Worm (Caenorhabditis elegans) whole organism, late embryonic: ENCODE measurements around the gene hira-1.
A peak's percentile ranks its signal among the peaks of the same experiment; 100 is the strongest.

Experiments used
- K09A11.1 ChIP-seq: sonication (generic microtip); optimal IDR thresholded peaks from 2 replicates; lab custom pipeline; 2017; ENCODE audit warnings: antibody characterized with exemption, mild to moderate bottlenecking, missing genetic modification characterization, missing compliant biosample characterization; ENCODE audit not compliant: insufficient read depth
- Y22D7AL.16 ChIP-seq: sonication (generic microtip); optimal IDR thresholded peaks from 2 replicates; lab custom pipeline; 2016; ENCODE audit warnings: missing genetic modification characterization, missing compliant biosample characterization
- ama-1 ChIP-seq: fragments of 150-350 bp; optimal IDR thresholded peaks from 2 replicates; lab custom pipeline; 2014
- elt-2 ChIP-seq: sonication (generic microtip); optimal IDR thresholded peaks from 2 replicates; lab custom pipeline; 2016; ENCODE audit warnings: missing genetic modification reagents, missing genetic modification characterization, missing compliant biosample characterization
- fkh-10 ChIP-seq: fragments of 150-350 bp; optimal IDR thresholded peaks from 2 replicates; lab custom pipeline; 2014; ENCODE audit warnings: missing biosample characterization, missing genetic modification reagents, missing genetic modification characterization
- hlh-8 ChIP-seq: sonication (generic microtip); optimal IDR thresholded peaks from 2 replicates; lab custom pipeline; 2016; ENCODE audit warnings: missing genotype, missing genetic modification characterization, missing compliant biosample characterization
- nfya-1 ChIP-seq: sonication (generic microtip); optimal IDR thresholded peaks from 2 replicates; lab custom pipeline; 2017; ENCODE audit warnings: missing genetic modification characterization, mild to moderate bottlenecking, missing compliant biosample characterization, antibody characterized with exemption, moderate library complexity
- nhr-11 ChIP-seq: fragments of 150-350 bp; optimal IDR thresholded peaks from 2 replicates; lab custom pipeline; 2014; ENCODE audit warnings: missing biosample characterization, missing genetic modification characterization
- pat-9 ChIP-seq: fragments of 200-800 bp; sonication (Bioruptor generic); optimal IDR thresholded peaks from 2 replicates; lab custom pipeline; 2018; ENCODE audit warnings: mild to moderate bottlenecking, missing genetic modification characterization, moderate library complexity, missing compliant biosample characterization
- pha-4 ChIP-seq: fragments of 150-350 bp; optimal IDR thresholded peaks from 2 replicates; lab custom pipeline; 2018; ENCODE audit warnings: missing biosample characterization, missing genetic modification reagents, missing genetic modification characterization
- pqm-1 ChIP-seq: sonication (generic microtip); optimal IDR thresholded peaks from 2 replicates; lab custom pipeline; 2016; ENCODE audit warnings: missing genetic modification characterization, missing compliant biosample characterization
- tbx-2 ChIP-seq: sonication (generic microtip); optimal IDR thresholded peaks from 2 replicates; lab custom pipeline; 2016; ENCODE audit warnings: missing genetic modification characterization, missing compliant biosample characterization
- tbx-7 ChIP-seq: sonication (generic microtip); optimal IDR thresholded peaks from 2 replicates; lab custom pipeline; 2016; ENCODE audit warnings: missing genotype, missing genetic modification characterization, missing compliant biosample characterization

DNA sequence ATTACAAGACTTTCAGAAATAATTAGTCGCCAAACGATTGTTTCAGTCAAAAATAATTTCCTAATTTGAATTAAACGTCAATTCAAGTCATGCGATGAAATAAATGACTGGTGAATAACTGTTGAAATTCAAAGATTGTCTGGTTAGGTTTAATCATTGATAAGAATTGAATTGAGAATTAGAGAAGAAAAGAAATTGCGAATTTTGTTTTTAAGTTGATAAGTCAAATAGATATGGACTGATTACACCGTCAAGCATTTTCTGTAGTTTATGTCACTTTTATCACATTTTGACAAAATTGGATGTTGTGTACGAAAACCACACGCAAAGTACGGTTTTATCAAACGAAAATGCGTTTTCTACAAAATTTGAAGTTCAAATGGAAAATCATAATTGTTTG, 10.3 kb downstream of the hira-1 start:
- TF ChIP-seq nhr-11 (no peak), elt-2 (tag; lab: Kevin White, UChicago) (peak; percentile 47), tbx-2 (no peak), tbx-7 (tag; lab: Kevin White, UChicago) (no peak), pha-4 (tag; lab: Kevin White, UChicago) (no peak), nfya-1 (tag; lab: Kevin White, UChicago) (no peak), Y22D7AL.16 (tag; lab: Kevin White, UChicago) (no peak), K09A11.1 (tag; lab: Kevin White, UChicago) (no peak), fkh-10 (GFP tag; lab: Kevin White, UChicago) (no peak), hlh-8 (tag; lab: Kevin White, UChicago) (no peak), ama-1 (lab: Kevin White, UChicago) (no peak), pat-9 (tag; lab: Kevin White, UChicago) (no peak), pqm-1 (tag; lab: Kevin White, UChicago) (no peak)
